Worm (Caenorhabditis elegans) whole organism, early embryonic: Measurements from ENCODE around the gene grsp-4.

Experiments used
- B0310.2 ChIP-seq: sonication (generic microtip); optimal IDR thresholded peaks from 2 replicates; lab custom pipeline; 2016; ENCODE audit warnings: mild to moderate bottlenecking, missing genetic modification characterization, missing compliant biosample characterization
- F13C5.2 ChIP-seq: sonication (generic microtip); optimal IDR thresholded peaks from 2 replicates; lab custom pipeline; 2017; ENCODE audit warnings: mild to moderate bottlenecking, missing genetic modification characterization, inconsistent platforms, missing compliant biosample characterization
- aly-1 ChIP-seq: sonication (generic microtip); optimal IDR thresholded peaks from 2 replicates; lab custom pipeline; 2016; ENCODE audit warnings: missing genetic modification characterization, missing compliant biosample characterization
- ama-1 ChIP-seq: fragments of 150-350 bp; optimal IDR thresholded peaks from 2 replicates; lab custom pipeline; 2014
- ceh-13 ChIP-seq: fragments of 200-800 bp; sonication (Bioruptor generic); optimal IDR thresholded peaks from 2 replicates; lab custom pipeline; 2018; ENCODE audit warnings: mild to moderate bottlenecking, missing genetic modification characterization, missing compliant biosample characterization
- ceh-36 ChIP-seq: sonication (generic microtip); optimal IDR thresholded peaks from 2 replicates; lab custom pipeline; 2016; ENCODE audit warnings: missing genetic modification characterization, inconsistent platforms, missing compliant biosample characterization
- ets-7 ChIP-seq: sonication (generic microtip); optimal IDR thresholded peaks from 2 replicates; lab custom pipeline; 2016; ENCODE audit warnings: missing genotype, missing genetic modification characterization, missing compliant biosample characterization
- flt-1 ChIP-seq: fragments of 200-800 bp; sonication (Bioruptor generic); IDR thresholded peaks from 2 replicates; pipeline ENCODE4 v1.3.6; 2022; ENCODE audit warnings: missing genetic modification characterization, missing compliant biosample characterization
- hmbx-1 ChIP-seq: sonication (generic microtip); optimal IDR thresholded peaks from 2 replicates; lab custom pipeline; 2016; ENCODE audit warnings: mild to moderate bottlenecking, missing genetic modification characterization, missing compliant biosample characterization
- hmg-4 ChIP-seq: fragments of 200-800 bp; sonication (Bioruptor generic); optimal IDR thresholded peaks from 2 replicates; lab custom pipeline; 2018; ENCODE audit warnings: mild to moderate bottlenecking, missing genetic modification characterization, missing compliant biosample characterization
- pes-1 ChIP-seq: fragments of 200-800 bp; sonication (Bioruptor generic); IDR thresholded peaks from 2 replicates; pipeline ENCODE4 v1.3.6; 2022; ENCODE audit warnings: missing genetic modification reagents, missing genetic modification characterization, missing compliant biosample characterization
- scrt-1 ChIP-seq: fragments of 200-800 bp; sonication (Bioruptor generic); IDR thresholded peaks from 2 replicates; pipeline ENCODE4 v1.3.6; 2022; ENCODE audit warnings: missing genetic modification characterization, missing compliant biosample characterization
- sea-1 ChIP-seq: fragments of 200-800 bp; sonication (Bioruptor generic); conservative IDR thresholded peaks from 2 replicates; pipeline ENCODE4 v1.3.6; 2022; ENCODE audit warnings: missing genetic modification characterization, missing compliant biosample characterization
- tbx-11 ChIP-seq: fragments of 200-800 bp; sonication (Bioruptor generic); IDR thresholded peaks from 2 replicates; pipeline ENCODE4 v1.3.6; 2022; ENCODE audit warnings: missing genetic modification characterization, missing compliant biosample characterization
- tbx-37 ChIP-seq: fragments of 200-800 bp; sonication (Bioruptor generic); conservative IDR thresholded peaks from 2 replicates; pipeline ENCODE4 v1.3.6; 2022; ENCODE audit warnings: missing genetic modification reagents, missing genetic modification characterization, missing compliant biosample characterization
- tra-4 ChIP-seq: sonication (generic microtip); optimal IDR thresholded peaks from 2 replicates; lab custom pipeline; 2017; ENCODE audit warnings: missing genetic modification characterization, missing compliant biosample characterization

Gene grsp-4

DNA sequence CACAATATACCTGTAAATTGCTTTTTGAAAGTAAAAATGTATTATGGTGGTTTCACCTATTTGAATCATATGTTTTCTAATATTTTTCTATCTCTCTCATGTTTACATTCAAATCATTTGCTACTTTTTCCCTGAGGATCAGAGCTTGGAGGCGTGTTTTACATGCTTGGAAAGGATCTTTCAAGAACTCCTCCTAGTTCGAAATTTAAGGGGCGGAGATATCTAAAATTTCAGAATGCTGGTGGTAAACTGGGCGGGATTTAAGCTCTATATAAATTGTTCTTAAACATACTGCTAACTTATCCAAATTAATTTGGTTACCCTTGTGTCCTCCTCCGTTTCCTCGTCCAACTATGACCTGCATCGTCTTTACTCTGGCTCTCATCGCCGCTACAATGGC is 43.2 kb downstream of the grsp-4 start, which contains the start of gene C12D5.5:
Gene C12D5.5, plus strand, starts transcription at position 301 of the 400 bp plus-strand sequence.
- TF ChIP-seq hmbx-1 (tag; lab: Kevin White, UChicago) (no peak), scrt-1 (no peak), tbx-11 (GFP tag; lab: Robert Waterston, UW) (no peak), ceh-36 (tag; lab: Kevin White, UChicago) (no peak), aly-1 (tag; lab: Kevin White, UChicago) (no peak), tra-4 (no peak), flt-1 (GFP tag; lab: Robert Waterston, UW) (no peak), F13C5.2 (tag; lab: Kevin White, UChicago) (no peak), hmg-4 (GFP tag; lab: Kevin White, UChicago) (no peak), ets-7 (tag; lab: Kevin White, UChicago) (no peak), pes-1 (no peak), ama-1 (no peak), sea-1 (GFP tag; lab: Robert Waterston, UW) (no peak), B0310.2 (tag; lab: Kevin White, UChicago) (no peak), tbx-37 (no peak)

DNA sequence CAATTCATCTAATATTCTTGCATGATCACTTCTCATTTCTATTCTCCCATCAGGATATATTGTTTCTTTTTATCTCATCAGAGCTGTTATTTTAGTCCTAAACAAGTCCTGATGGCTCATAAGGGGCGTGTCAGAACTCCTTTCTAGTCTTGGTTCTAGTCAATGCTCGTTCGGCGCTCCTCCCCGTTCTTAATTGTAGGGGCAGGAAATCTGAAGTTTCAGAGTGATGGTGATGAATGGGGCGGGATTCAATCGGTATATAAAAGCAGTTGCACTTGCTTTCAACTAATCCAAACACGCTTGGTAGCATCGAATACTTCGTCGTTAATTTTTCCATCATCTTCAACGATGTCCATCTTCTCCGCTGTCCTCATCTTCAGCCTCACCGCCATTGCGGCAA is 47.5 kb downstream of the grsp-4 start, which contains the start of gene C12D5.4:
Gene C12D5.4, plus strand, starts transcription at position 301 of the 400 bp plus-strand sequence.
- TF ChIP-seq ceh-13 (GFP tag; lab: Kevin White, UChicago), result no peak
- no peak for TF ChIP-seq F13C5.2 (tag; lab: Kevin White, UChicago)
- no peak for TF ChIP-seq aly-1 (tag; lab: Kevin White, UChicago)
- TF ChIP-seq ets-7 (tag; lab: Kevin White, UChicago), result no peak
- no peak for TF ChIP-seq hmbx-1 (tag; lab: Kevin White, UChicago)
- no peak for TF ChIP-seq tra-4
- no peak for TF ChIP-seq sea-1 (GFP tag; lab: Robert Waterston, UW)

DNA sequence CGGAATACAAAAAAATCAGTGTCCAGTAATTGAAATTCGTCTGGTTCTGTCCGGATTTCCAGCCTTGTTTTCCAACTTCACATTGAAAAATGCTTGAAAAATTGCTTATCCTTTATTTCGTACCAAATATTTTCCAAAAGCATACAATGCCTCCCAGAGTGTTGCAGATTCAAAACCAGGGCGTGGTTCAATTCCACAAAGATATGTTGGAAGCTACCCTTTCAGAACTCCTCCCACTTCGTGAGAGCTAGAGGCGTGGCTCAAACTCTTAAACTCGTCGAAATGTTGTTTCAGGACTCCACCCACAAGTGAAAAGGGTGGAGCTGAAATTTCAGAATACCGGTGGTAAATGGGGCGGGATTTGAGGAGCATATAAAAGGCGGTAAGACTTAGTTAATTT is 51.2 kb downstream of the grsp-4 start, which contains the start of gene C12D5.3:
Gene C12D5.3, plus strand, starts transcription at position 301 of the 400 bp plus-strand sequence.
- no peak for TF ChIP-seq tbx-37
- TF ChIP-seq tbx-11 (GFP tag; lab: Robert Waterston, UW), result no peak
- TF ChIP-seq scrt-1, result no peak
